Fruit fly (Drosophila melanogaster) whole organism, prepupa: ENCODE measurements around the gene CG2059.

Source experiments
- Blimp-1 ChIP-seq: fragments of 200-800 bp; sonication (Bioruptor generic); optimal IDR thresholded peaks from 3 replicates; lab custom pipeline; 2017; ENCODE audit warnings: missing biosample characterization, missing genetic modification characterization, mild to moderate bottlenecking, moderate library complexity, missing genetic modification reagents
- CG10669 ChIP-seq: fragments of 200-800 bp; sonication (Bioruptor generic); optimal IDR thresholded peaks from 3 replicates; lab custom pipeline; 2018; ENCODE audit warnings: missing biosample characterization, mild to moderate bottlenecking, missing genetic modification characterization, moderate library complexity
- CG15336 ChIP-seq: fragments of 200-800 bp; sonication (Bioruptor generic); IDR thresholded peaks from 2 replicates; pipeline ENCODE4 v1.3.6; 2022; ENCODE audit warnings: missing biosample characterization, missing genetic modification characterization
- CG1621 ChIP-seq: fragments of 200-800 bp; sonication (Bioruptor generic); optimal IDR thresholded peaks from 3 replicates; lab custom pipeline; 2018; ENCODE audit warnings: missing biosample characterization, mild to moderate bottlenecking, missing genetic modification characterization
- CG16779 ChIP-seq: fragments of 200-800 bp; sonication (Bioruptor generic); optimal IDR thresholded peaks from 3 replicates; lab custom pipeline; 2017; ENCODE audit warnings: missing biosample characterization, mild to moderate bottlenecking, missing genetic modification characterization
- CG3032 ChIP-seq: fragments of 200-800 bp; optimal IDR thresholded peaks from 2 replicates; lab custom pipeline; 2019; ENCODE audit warnings: missing biosample characterization, mild to moderate bottlenecking, missing genetic modification characterization, moderate library complexity
- CG32006 ChIP-seq: fragments of 200-800 bp; sonication (Bioruptor generic); optimal IDR thresholded peaks from 3 replicates; lab custom pipeline; 2017; ENCODE audit warnings: missing biosample characterization, mild to moderate bottlenecking, missing genetic modification characterization
- CG34406 ChIP-seq: fragments of 200-800 bp; sonication (Bioruptor generic); optimal IDR thresholded peaks from 3 replicates; lab custom pipeline; 2016; ENCODE audit warnings: missing biosample characterization, missing genetic modification characterization
- CG3919 ChIP-seq: fragments of 200-800 bp; sonication (Bioruptor generic); optimal IDR thresholded peaks from 3 replicates; lab custom pipeline; 2016; ENCODE audit warnings: missing biosample characterization, missing genetic modification characterization
- CG4318 ChIP-seq: fragments of 200-800 bp; sonication (Bioruptor generic); optimal IDR thresholded peaks from 3 replicates; lab custom pipeline; 2017; ENCODE audit warnings: missing biosample characterization, mild to moderate bottlenecking, missing genetic modification characterization
- CG6163 ChIP-seq: fragments of 200-800 bp; sonication (Bioruptor generic); IDR thresholded peaks from 3 replicates; pipeline ENCODE4 v1.3.6; 2022; ENCODE audit warnings: missing biosample characterization, missing genetic modification characterization
- CG6808 ChIP-seq: fragments of 200-800 bp; sonication (Bioruptor generic); optimal IDR thresholded peaks from 3 replicates; lab custom pipeline; 2017; ENCODE audit warnings: missing biosample characterization, missing genetic modification characterization, mild to moderate bottlenecking, moderate library complexity, missing genetic modification reagents
- CG8119 ChIP-seq: fragments of 200-800 bp; sonication (Bioruptor generic); IDR thresholded peaks from 3 replicates; pipeline ENCODE4 v1.3.6; 2022; ENCODE audit warnings: missing biosample characterization, missing genetic modification characterization
- CG8319 ChIP-seq: fragments of 200-800 bp; sonication (Bioruptor generic); optimal IDR thresholded peaks from 3 replicates; lab custom pipeline; 2016; ENCODE audit warnings: missing biosample characterization, missing genetic modification characterization
- CG9139 ChIP-seq: fragments of 200-800 bp; sonication (Bioruptor generic); optimal IDR thresholded peaks from 3 replicates; lab custom pipeline; 2017; ENCODE audit warnings: missing biosample characterization, mild to moderate bottlenecking, missing genetic modification characterization
- Eip75B ChIP-seq: fragments of 200-800 bp; sonication (Bioruptor generic); optimal IDR thresholded peaks from 3 replicates; lab custom pipeline; 2016; ENCODE audit warnings: missing biosample characterization, missing genetic modification characterization
- Eip78C ChIP-seq: fragments of 200-800 bp; sonication (Bioruptor generic); peaks from one replicate; lab custom pipeline; 2016; ENCODE audit warnings: missing biosample characterization, missing genetic modification characterization
- Eip93F ChIP-seq: fragments of 200-800 bp; sonication (Bioruptor generic); optimal IDR thresholded peaks from 2 replicates; lab custom pipeline; 2016; ENCODE audit warnings: missing biosample characterization, mild to moderate bottlenecking, missing genetic modification characterization
- Ets21C ChIP-seq: fragments of 200-800 bp; sonication (Bioruptor generic); optimal IDR thresholded peaks from 3 replicates; lab custom pipeline; 2016; ENCODE audit warnings: missing biosample characterization, missing genetic modification characterization
- Ets96B ChIP-seq: fragments of 200-800 bp; optimal IDR thresholded peaks from 2 replicates; lab custom pipeline; 2019; ENCODE audit warnings: missing biosample characterization, mild to moderate bottlenecking, missing genetic modification characterization, moderate library complexity
- Gug ChIP-seq: fragments of 200-800 bp; sonication (Bioruptor generic); IDR thresholded peaks from 2 replicates; pipeline ENCODE4 v1.3.6; 2022; ENCODE audit warnings: missing biosample characterization, missing genetic modification characterization
- Hr38 ChIP-seq: sonication (Bioruptor generic); optimal IDR thresholded peaks from 2 replicates; lab custom pipeline; 2016; ENCODE audit warnings: missing biosample characterization, missing genetic modification characterization
- Hr4 ChIP-seq: fragments of 200-800 bp; sonication (Bioruptor generic); optimal IDR thresholded peaks from 3 replicates; lab custom pipeline; 2016; ENCODE audit warnings: missing biosample characterization, missing genetic modification characterization
- Lpt ChIP-seq: fragments of 200-800 bp; sonication (Bioruptor generic); optimal IDR thresholded peaks from 3 replicates; lab custom pipeline; 2016; ENCODE audit warnings: missing biosample characterization, missing genetic modification characterization
- Met ChIP-seq: fragments of 200-800 bp; sonication (Bioruptor generic); optimal IDR thresholded peaks from 3 replicates; lab custom pipeline; 2016; ENCODE audit warnings: missing biosample characterization, missing genetic modification characterization
- OdsH ChIP-seq: fragments of 200-800 bp; sonication (Bioruptor generic); optimal IDR thresholded peaks from 3 replicates; lab custom pipeline; 2016; ENCODE audit warnings: missing biosample characterization, missing genetic modification characterization
- Smox ChIP-seq: fragments of 200-800 bp; sonication (Bioruptor generic); optimal IDR thresholded peaks from 3 replicates; lab custom pipeline; 2016; ENCODE audit warnings: missing biosample characterization, missing genetic modification characterization
- Sox102F ChIP-seq: fragments of 200-800 bp; sonication (Bioruptor generic); optimal IDR thresholded peaks from 2 replicates; lab custom pipeline; 2016; ENCODE audit warnings: missing biosample characterization, mild to moderate bottlenecking, missing genetic modification characterization
- Sox14 ChIP-seq: fragments of 200-800 bp; sonication (Bioruptor generic); optimal IDR thresholded peaks from 3 replicates; lab custom pipeline; 2016; ENCODE audit warnings: missing biosample characterization, missing genetic modification characterization
- Sox15 ChIP-seq: fragments of 200-800 bp; sonication (Bioruptor generic); optimal IDR thresholded peaks from 3 replicates; lab custom pipeline; 2016; ENCODE audit warnings: missing biosample characterization, missing genetic modification characterization
- achi ChIP-seq: fragments of 200-800 bp; sonication (Bioruptor generic); optimal IDR thresholded peaks from 3 replicates; lab custom pipeline; 2016; ENCODE audit warnings: missing biosample characterization, missing genetic modification characterization
- acj6 ChIP-seq: fragments of 200-800 bp; sonication (Bioruptor generic); optimal IDR thresholded peaks from 3 replicates; lab custom pipeline; 2016; ENCODE audit warnings: missing biosample characterization, missing genetic modification characterization
- cyc ChIP-seq: fragments of 200-800 bp; sonication (Bioruptor generic); optimal IDR thresholded peaks from 3 replicates; lab custom pipeline; 2016; ENCODE audit warnings: missing biosample characterization, missing genetic modification characterization
- dsx ChIP-seq: fragments of 200-800 bp; optimal IDR thresholded peaks from 3 replicates; lab custom pipeline; 2019; ENCODE audit warnings: missing biosample characterization, mild to moderate bottlenecking, missing genetic modification characterization, moderate library complexity; ENCODE audit not compliant: poor library complexity, severe bottlenecking
- eg ChIP-seq: fragments of 200-800 bp; sonication (Bioruptor generic); IDR thresholded peaks from 3 replicates; pipeline ENCODE4 v1.3.6; 2022; ENCODE audit warnings: missing biosample characterization, missing genetic modification characterization
- esn ChIP-seq: fragments of 200-800 bp; sonication (Bioruptor generic); optimal IDR thresholded peaks from 2 replicates; lab custom pipeline; 2016; ENCODE audit warnings: missing biosample characterization, mild to moderate bottlenecking, missing genetic modification characterization, moderate library complexity
- fd85E ChIP-seq: fragments of 200-800 bp; sonication (Bioruptor generic); optimal IDR thresholded peaks from 3 replicates; lab custom pipeline; 2016; ENCODE audit warnings: missing biosample characterization, missing genetic modification characterization
- fkh ChIP-seq: fragments of 200-800 bp; sonication (Bioruptor generic); optimal IDR thresholded peaks from 3 replicates; lab custom pipeline; 2017; ENCODE audit warnings: missing biosample characterization, mild to moderate bottlenecking, missing genetic modification characterization, moderate library complexity
- lz ChIP-seq: fragments of 200-800 bp; sonication (Bioruptor generic); optimal IDR thresholded peaks from 3 replicates; lab custom pipeline; 2016; ENCODE audit warnings: missing biosample characterization, missing genetic modification characterization
- net ChIP-seq: fragments of 200-800 bp; sonication (Bioruptor generic); optimal IDR thresholded peaks from 3 replicates; lab custom pipeline; 2016; ENCODE audit warnings: missing biosample characterization, missing genetic modification characterization
- pdm3 ChIP-seq: fragments of 200-800 bp; sonication (Bioruptor generic); optimal IDR thresholded peaks from 3 replicates; lab custom pipeline; 2016; ENCODE audit warnings: missing biosample characterization, missing genetic modification characterization
- salr ChIP-seq, 2 experiments: fragments of 200-800 bp; sonication (Bioruptor generic); optimal IDR thresholded peaks; 3 replicates each; lab custom pipeline; 2016 to 2018; ENCODE audit warnings: missing biosample characterization in 2 of 2, missing genetic modification characterization in 2 of 2, mild to moderate bottlenecking in 1 of 2
- spab ChIP-seq: fragments of 200-800 bp; sonication (Bioruptor generic); optimal IDR thresholded peaks from 2 replicates; lab custom pipeline; 2017; ENCODE audit warnings: missing biosample characterization, mild to moderate bottlenecking, missing genetic modification characterization, missing genetic modification reagents
- ss ChIP-seq, 2 experiments: fragments of 200-800 bp; sonication (Bioruptor generic); optimal IDR thresholded peaks; 2 replicates in 1 of 2; 3 replicates in 1 of 2; lab custom pipeline; 2017 to 2018; ENCODE audit warnings: mild to moderate bottlenecking in 2 of 2, missing biosample characterization in 2 of 2, missing genetic modification characterization in 2 of 2, moderate library complexity in 1 of 2
- topi ChIP-seq: fragments of 200-800 bp; sonication (Bioruptor generic); optimal IDR thresholded peaks from 3 replicates; lab custom pipeline; 2016; ENCODE audit warnings: missing biosample characterization, missing genetic modification characterization

The CG2059 gene

dm6 chrX:7285995-7286985 lies at the start of gene CG2059 (continued):
- no peak for TF ChIP-seq CG32006 (GFP tag; lab: Kevin White, UChicago)
- TF ChIP-seq CG6808 (GFP tag; lab: Kevin White, UChicago): no peak
- peak; percentile 54 for TF ChIP-seq lz (GFP tag; lab: Kevin White, UChicago)
- TF ChIP-seq CG1621: peak; percentile 41
- no peak for TF ChIP-seq CG8319 (GFP tag; lab: Kevin White, UChicago)
- no peak for TF ChIP-seq CG16779 (tag; lab: Kevin White, UChicago)
- TF ChIP-seq dsx: no peak
- TF ChIP-seq topi (GFP tag; lab: Kevin White, UChicago): peak; percentile 22
- TF ChIP-seq Sox15 (GFP tag; lab: Kevin White, UChicago): peak; percentile 12
- TF ChIP-seq eg: peak; percentile 32; the same call in 2 of the 3 replicates

dm6 chrX:7241985-7242627 lies 44.1 kb upstream of the CG2059 start:
- TF ChIP-seq Gug (GFP tag; lab: Robert Waterston, UW) (peak; percentile 44), CG10669 (GFP tag; lab: Kevin White, UChicago) (peak; percentile 68), Hr4 (GFP tag; lab: Kevin White, UChicago) (peak; percentile 20), CG34406 (GFP tag; lab: Kevin White, UChicago) (peak; percentile 73), CG32006 (GFP tag; lab: Kevin White, UChicago) (peak; percentile 61), cyc (GFP tag; lab: Kevin White, UChicago) (peak; percentile 86), CG15336 (GFP tag; lab: Robert Waterston, UW) (no peak), Smox (GFP tag; lab: Kevin White, UChicago) (peak; percentile 54), esn (GFP tag; lab: Kevin White, UChicago) (peak; percentile 77), ss (GFP tag; optimal IDR thresholded peaks at IDR 0.05; lab: Kevin White, UChicago) (peak; percentile 30 to 70), Ets21C (peak; percentile 16), Lpt (GFP tag; lab: Kevin White, UChicago) (peak; percentile 24), Sox102F (GFP tag; lab: Kevin White, UChicago) (peak; percentile 49), dsx (no peak), lz (GFP tag; lab: Kevin White, UChicago) (peak; percentile 82), fkh (GFP tag; lab: Kevin White, UChicago) (peak; percentile 49), spab (GFP tag; lab: Kevin White, UChicago) (peak; percentile 48), CG8119 (GFP tag; lab: Robert Waterston, UW) (no peak), Sox14 (peak; percentile 38), Eip93F (GFP tag; lab: Kevin White, UChicago) (no peak), OdsH (GFP tag; lab: Kevin White, UChicago) (peak; percentile 82), Eip75B (GFP tag; lab: Kevin White, UChicago) (peak; percentile 61), CG3919 (peak; percentile 84), net (GFP tag; lab: Kevin White, UChicago) (peak; percentile 77), acj6 (GFP tag; lab: Kevin White, UChicago) (peak; percentile 72), Hr38 (GFP tag; lab: Kevin White, UChicago) (no peak), CG3032 (tag; lab: Kevin White, UChicago) (peak; percentile 57), CG9139 (GFP tag; lab: Kevin White, UChicago) (peak; percentile 72), CG6163 (GFP tag; lab: Robert Waterston, UW) (peak; percentile 92), CG8319 (GFP tag; lab: Kevin White, UChicago) (peak; percentile 63), achi (GFP tag; lab: Kevin White, UChicago) (peak; percentile 71), Ets96B (tag; lab: Kevin White, UChicago) (peak; percentile 40), CG16779 (tag; lab: Kevin White, UChicago) (peak; percentile 41), Eip78C (GFP tag; lab: Kevin White, UChicago) (peak; percentile 86), Blimp-1 (peak; percentile 43), Sox15 (GFP tag; lab: Kevin White, UChicago) (peak; percentile 61), CG4318 (peak; percentile 34), topi (GFP tag; lab: Kevin White, UChicago) (peak; percentile 77), eg (peak; percentile 74), Met (GFP tag; lab: Kevin White, UChicago) (peak; percentile 76), salr (GFP tag; optimal IDR thresholded peaks at IDR 0.05; lab: Kevin White, UChicago) (peak in 1 of 2 experiments; percentile 87), fd85E (GFP tag; lab: Kevin White, UChicago) (no peak), pdm3 (GFP tag; lab: Kevin White, UChicago) (peak; percentile 82)
